Fruit fly (Drosophila melanogaster) whole organism, embryonic: ENCODE data around the gene CG11294.

Experiments
- Adf1 ChIP-seq: fragments of 200-800 bp; sonication (Bioruptor generic); IDR thresholded peaks from 2 replicates; pipeline ENCODE4 v1.3.6; 2022; ENCODE audit warnings: missing biosample characterization, missing genetic modification characterization
- Atf3 ChIP-seq: fragments of 200-800 bp; sonication (Bioruptor generic); optimal IDR thresholded peaks from 3 replicates; lab custom pipeline; 2016; ENCODE audit warnings: missing biosample characterization, missing genetic modification characterization
- C15 ChIP-seq: fragments of 200-800 bp; sonication (Bioruptor generic); IDR thresholded peaks from 3 replicates; pipeline ENCODE4 v1.3.6; 2022; ENCODE audit warnings: missing biosample characterization, missing genetic modification characterization
- CG11247 ChIP-seq: fragments of 200-800 bp; sonication (Bioruptor generic); IDR thresholded peaks from 2 replicates; pipeline ENCODE4 v1.3.6; 2022; ENCODE audit warnings: missing biosample characterization, missing genetic modification characterization
- CG11696 ChIP-seq: fragments of 200-800 bp; sonication (Bioruptor generic); IDR thresholded peaks from 2 replicates; pipeline ENCODE4 v1.3.6; 2022; ENCODE audit warnings: missing biosample characterization, missing genetic modification characterization
- CG12219 ChIP-seq: fragments of 200-800 bp; sonication (Bioruptor generic); optimal IDR thresholded peaks from 3 replicates; lab custom pipeline; 2018; ENCODE audit warnings: missing biosample characterization, mild to moderate bottlenecking, missing genetic modification characterization
- CG1233 ChIP-seq: fragments of 200-800 bp; sonication (Bioruptor generic); optimal IDR thresholded peaks from 4 replicates; lab custom pipeline; 2018; ENCODE audit warnings: missing biosample characterization, mild to moderate bottlenecking, missing genetic modification characterization
- CG12744 ChIP-seq: fragments of 200-800 bp; sonication (Bioruptor generic); optimal IDR thresholded peaks from 2 replicates; lab custom pipeline; 2016; ENCODE audit warnings: missing biosample characterization, missing genetic modification characterization
- CG12769 ChIP-seq: fragments of 200-800 bp; sonication (Bioruptor generic); optimal IDR thresholded peaks from 2 replicates; lab custom pipeline; 2019; ENCODE audit warnings: missing biosample characterization, mild to moderate bottlenecking, missing genetic modification characterization, moderate library complexity
- CG13296 ChIP-seq: fragments of 200-800 bp; sonication (Bioruptor generic); optimal IDR thresholded peaks from 3 replicates; lab custom pipeline; 2018; ENCODE audit warnings: missing biosample characterization, mild to moderate bottlenecking, missing genetic modification characterization
- CG15696 ChIP-seq: fragments of 200-800 bp; sonication (Bioruptor generic); optimal IDR thresholded peaks from 2 replicates; lab custom pipeline; 2019; ENCODE audit warnings: missing biosample characterization, mild to moderate bottlenecking, missing genetic modification characterization, moderate library complexity
- CG17186 ChIP-seq: fragments of 200-800 bp; sonication (Bioruptor generic); optimal IDR thresholded peaks from 3 replicates; lab custom pipeline; 2017; ENCODE audit warnings: missing biosample characterization, missing genetic modification reagents, missing genetic modification characterization
- CG17802 ChIP-seq: fragments of 200-800 bp; sonication (Bioruptor generic); optimal IDR thresholded peaks from 2 replicates; lab custom pipeline; 2018; ENCODE audit warnings: missing biosample characterization, mild to moderate bottlenecking, missing genetic modification characterization, moderate library complexity
- CG1792 ChIP-seq: fragments of 200-800 bp; sonication (Bioruptor generic); optimal IDR thresholded peaks from 2 replicates; lab custom pipeline; 2016; ENCODE audit warnings: missing biosample characterization, missing genetic modification characterization
- CG32767 ChIP-seq: fragments of 200-800 bp; sonication (Bioruptor generic); IDR thresholded peaks from 2 replicates; pipeline ENCODE4 v1.3.6; 2022; ENCODE audit warnings: missing biosample characterization, missing genetic modification characterization
- CG3726 ChIP-seq: fragments of 200-800 bp; sonication (Bioruptor generic); IDR thresholded peaks from 3 replicates; pipeline ENCODE4, ENCODE4 v1.3.6; 2022; ENCODE audit warnings: missing biosample characterization, missing genetic modification characterization
- CG4360 ChIP-seq: fragments of 200-800 bp; sonication (Bioruptor generic); IDR thresholded peaks from 2 replicates; pipeline ENCODE4 v1.3.6; 2022; ENCODE audit warnings: missing biosample characterization, missing genetic modification characterization
- CG43689 ChIP-seq: fragments of 200-800 bp; sonication (Bioruptor generic); IDR thresholded peaks from 2 replicates; pipeline ENCODE4 v1.3.6; 2022; ENCODE audit warnings: missing biosample characterization, missing genetic modification characterization
- CG4730 ChIP-seq: fragments of 200-800 bp; sonication (Bioruptor generic); IDR thresholded peaks from 2 replicates; pipeline ENCODE4 v1.3.6; 2022; ENCODE audit warnings: missing biosample characterization, missing genetic modification characterization
- CG6765 ChIP-seq: fragments of 200-800 bp; sonication (Bioruptor generic); optimal IDR thresholded peaks from 3 replicates; lab custom pipeline; 2017; ENCODE audit warnings: missing biosample characterization, mild to moderate bottlenecking, missing genetic modification characterization
- CG7372 ChIP-seq: fragments of 200-800 bp; sonication (Bioruptor generic); IDR thresholded peaks from 2 replicates; pipeline ENCODE4 v1.3.6; 2022; ENCODE audit warnings: missing biosample characterization, missing genetic modification characterization
- Camta ChIP-seq: fragments of 200-800 bp; sonication (Bioruptor generic); optimal IDR thresholded peaks from 2 replicates; lab custom pipeline; 2016; ENCODE audit warnings: missing biosample characterization, missing genetic modification characterization
- Dek ChIP-seq: fragments of 200-800 bp; sonication (Bioruptor generic); optimal IDR thresholded peaks from 3 replicates; lab custom pipeline; 2019; ENCODE audit warnings: missing biosample characterization, mild to moderate bottlenecking, missing genetic modification characterization, moderate library complexity
- E2f1 ChIP-seq: fragments of 200-800 bp; sonication (Bioruptor generic); IDR thresholded peaks from 2 replicates; pipeline ENCODE4 v1.3.6; 2022; ENCODE audit warnings: missing biosample characterization, missing genetic modification characterization
- ERR ChIP-seq: fragments of 200-800 bp; sonication (Bioruptor generic); optimal IDR thresholded peaks from 2 replicates; lab custom pipeline; 2016; ENCODE audit warnings: missing biosample characterization, missing genetic modification characterization
- Hand ChIP-seq: fragments of 200-800 bp; sonication (Bioruptor generic); optimal IDR thresholded peaks from 2 replicates; lab custom pipeline; 2017; ENCODE audit warnings: mild to moderate bottlenecking, missing biosample characterization, missing genetic modification reagents, missing genetic modification characterization
- Hmr ChIP-seq: fragments of 200-800 bp; sonication (Bioruptor generic); optimal IDR thresholded peaks from 3 replicates; lab custom pipeline; 2017; ENCODE audit warnings: mild to moderate bottlenecking, missing biosample characterization, missing genetic modification reagents, missing genetic modification characterization
- Oaz ChIP-seq: fragments of 200-800 bp; sonication (Bioruptor generic); IDR thresholded peaks from 2 replicates; pipeline ENCODE4 v1.3.6; 2022; ENCODE audit warnings: missing biosample characterization, missing genetic modification characterization
- Sox100B ChIP-seq: fragments of 200-800 bp; sonication (Bioruptor generic); optimal IDR thresholded peaks from 3 replicates; lab custom pipeline; 2018; ENCODE audit warnings: missing biosample characterization, mild to moderate bottlenecking, missing genetic modification characterization
- Tbp ChIP-seq: fragments of >200 bp; optimal IDR thresholded peaks from 2 replicates; lab custom pipeline; 2018; ENCODE audit warnings: missing biosample characterization, missing genetic modification characterization
- bab2 ChIP-seq: fragments of 200-800 bp; sonication (Bioruptor generic); optimal IDR thresholded peaks from 2 replicates; lab custom pipeline; 2016; ENCODE audit warnings: missing biosample characterization, missing genetic modification characterization
- cg ChIP-seq: fragments of 200-800 bp; sonication (Bioruptor generic); optimal IDR thresholded peaks from 3 replicates; lab custom pipeline; 2019; ENCODE audit warnings: missing biosample characterization, mild to moderate bottlenecking, missing genetic modification characterization, moderate library complexity
- crp ChIP-seq, 2 experiments: fragments of 200-800 bp; sonication (Bioruptor generic); optimal IDR thresholded peaks; 2 replicates in 1 of 2; 3 replicates in 1 of 2; lab custom pipeline; 2017; ENCODE audit warnings: missing biosample characterization in 2 of 2, missing genetic modification characterization in 2 of 2, mild to moderate bottlenecking in 1 of 2, moderate library complexity in 1 of 2
- dysf ChIP-seq: fragments of 200-800 bp; sonication (Bioruptor generic); IDR thresholded peaks from 3 replicates; pipeline ENCODE4 v1.3.6; 2022; ENCODE audit warnings: missing biosample characterization, missing genetic modification characterization
- gfzf ChIP-seq: fragments of 200-800 bp; sonication (Bioruptor generic); optimal IDR thresholded peaks from 2 replicates; lab custom pipeline; 2016; ENCODE audit warnings: missing biosample characterization, mild to moderate bottlenecking, missing genetic modification characterization, moderate library complexity
- h ChIP-seq: fragments of >200 bp; optimal IDR thresholded peaks from 2 replicates; lab custom pipeline; 2017
- ham ChIP-seq: fragments of 200-800 bp; sonication (Bioruptor generic); IDR thresholded peaks from 2 replicates; pipeline ENCODE4 v1.3.6; 2022; ENCODE audit warnings: missing biosample characterization, missing genetic modification characterization
- her ChIP-seq: fragments of 200-800 bp; sonication (Bioruptor generic); optimal IDR thresholded peaks from 2 replicates; lab custom pipeline; 2016; ENCODE audit warnings: missing biosample characterization, missing genetic modification characterization
- kah ChIP-seq: fragments of 200-800 bp; sonication (Bioruptor generic); optimal IDR thresholded peaks from 2 replicates; lab custom pipeline; 2018; ENCODE audit warnings: missing biosample characterization, mild to moderate bottlenecking, missing genetic modification characterization
- ken ChIP-seq: fragments of 200-800 bp; sonication (Bioruptor generic); IDR thresholded peaks from 3 replicates; pipeline ENCODE4 v1.3.6; 2022; ENCODE audit warnings: missing biosample characterization, missing genetic modification characterization
- otp ChIP-seq: fragments of 200-800 bp; sonication (Bioruptor generic); IDR thresholded peaks from 3 replicates; pipeline ENCODE4, ENCODE4 v1.3.6; 2022; ENCODE audit warnings: missing biosample characterization, missing genetic modification characterization
- pho ChIP-seq: fragments of 200-800 bp; sonication (Bioruptor generic); optimal IDR thresholded peaks from 2 replicates; lab custom pipeline; 2016; ENCODE audit warnings: missing biosample characterization, missing genetic modification characterization
- pita ChIP-seq: fragments of 200-800 bp; sonication (Bioruptor generic); optimal IDR thresholded peaks from 2 replicates; lab custom pipeline; 2017; ENCODE audit warnings: missing biosample characterization, mild to moderate bottlenecking, missing genetic modification characterization
- pnt ChIP-seq: fragments of 200-800 bp; sonication (Bioruptor generic); optimal IDR thresholded peaks from 3 replicates; lab custom pipeline; 2016; ENCODE audit warnings: missing biosample characterization, missing genetic modification characterization
- rib ChIP-seq: fragments of 200-800 bp; sonication (Bioruptor generic); IDR thresholded peaks from 2 replicates; pipeline ENCODE4 v1.3.6; 2022; ENCODE audit warnings: missing biosample characterization, missing genetic modification characterization
- ro ChIP-seq: fragments of 200-800 bp; sonication (Bioruptor generic); IDR thresholded peaks from 2 replicates; pipeline ENCODE4 v1.3.6; 2022; ENCODE audit warnings: missing biosample characterization, missing genetic modification characterization
- row ChIP-seq: fragments of 200-800 bp; sonication (Bioruptor generic); IDR thresholded peaks from 3 replicates; pipeline ENCODE4 v1.3.6; 2022; ENCODE audit warnings: missing biosample characterization, missing genetic modification characterization
- sim ChIP-seq: fragments of 200-800 bp; sonication (Bioruptor generic); IDR thresholded peaks from 2 replicates; pipeline ENCODE4 v1.3.6; 2022; ENCODE audit warnings: missing biosample characterization, missing genetic modification characterization
- sug ChIP-seq: fragments of 200-800 bp; optimal IDR thresholded peaks from 2 replicates; lab custom pipeline; 2019; ENCODE audit warnings: missing biosample characterization, mild to moderate bottlenecking, missing genetic modification characterization, moderate library complexity
- tna ChIP-seq: fragments of 200-800 bp; sonication (Bioruptor generic); IDR thresholded peaks from 2 replicates; pipeline ENCODE4 v1.3.6; 2022; ENCODE audit warnings: missing biosample characterization, missing genetic modification characterization; ENCODE audit not compliant: partially characterized antibody
- wor ChIP-seq: fragments of 200-800 bp; sonication (Bioruptor generic); IDR thresholded peaks from 2 replicates; pipeline ENCODE4 v1.3.6; 2022; ENCODE audit warnings: missing biosample characterization, missing genetic modification characterization

Gene CG11294

dm6 chrX:8681189-8681821, 12.1 kb downstream of the CG11294 start, which contains the start of gene CAH3 (continued):
- TF ChIP-seq ro = peak; percentile 58; the same call in 1 of the 2 replicates
- peak; percentile 94 for TF ChIP-seq pho (GFP tag; lab: Kevin White, UChicago)
- peak; percentile 88 for TF ChIP-seq CG17186
- peak; percentile 90 for TF ChIP-seq Hand (GFP tag; lab: Kevin White, UChicago)
- no peak for TF ChIP-seq tna (GFP tag; lab: Robert Waterston, UW)
- TF ChIP-seq E2f1 (GFP tag; lab: Robert Waterston, UW) = peak; percentile 90
- no peak for TF ChIP-seq pita (GFP tag; lab: Kevin White, UChicago)
- TF ChIP-seq CG1792 (GFP tag; lab: Kevin White, UChicago) = peak; percentile 92
- TF ChIP-seq row (GFP tag; lab: Robert Waterston, UW) = peak; percentile 97
- TF ChIP-seq CG11247 (GFP tag; lab: Robert Waterston, UW) = peak; percentile 85
- peak; percentile 76 for TF ChIP-seq gfzf
- TF ChIP-seq pnt (GFP tag; lab: Kevin White, UChicago) = peak; percentile 89
- no peak for TF ChIP-seq cg (GFP tag; lab: Kevin White, UChicago)
- peak; percentile 97 for TF ChIP-seq CG12769 (tag; lab: Kevin White, UChicago)
- peak; percentile 94 for TF ChIP-seq CG13296 (GFP tag; lab: Kevin White, UChicago)
- peak; percentile 94 for TF ChIP-seq Hmr (GFP tag; lab: Kevin White, UChicago)
- peak; percentile 86 for TF ChIP-seq Oaz
- TF ChIP-seq wor (GFP tag; lab: Robert Waterston, UW) = peak; percentile 82
- TF ChIP-seq bab2 (GFP tag; lab: Kevin White, UChicago) = peak; percentile 94
- peak; percentile 76 for TF ChIP-seq rib (GFP tag; lab: Robert Waterston, UW)
- TF ChIP-seq CG15696 (tag; lab: Kevin White, UChicago) = peak; percentile 94
- peak; percentile 80 for TF ChIP-seq CG43689 (GFP tag; lab: Robert Waterston, UW)
- TF ChIP-seq CG32767 (GFP tag; lab: Robert Waterston, UW) = peak; percentile 90
- peak; percentile 57; the same call in 1 of the 2 replicates for TF ChIP-seq CG4360 (GFP tag; lab: Robert Waterston, UW)
- peak; percentile 94 for TF ChIP-seq her (GFP tag; lab: Kevin White, UChicago)
- TF ChIP-seq CG11696 (GFP tag; lab: Robert Waterston, UW) = peak; percentile 71
- TF ChIP-seq CG6765 (GFP tag; lab: Kevin White, UChicago) = peak; percentile 90
- TF ChIP-seq CG12219 = peak; percentile 95
- TF ChIP-seq dysf = peak; percentile 94
- TF ChIP-seq CG12744 (GFP tag; lab: Kevin White, UChicago) = peak; percentile 75
- peak; percentile 86 for TF ChIP-seq otp
- TF ChIP-seq C15 = peak; percentile 81
- TF ChIP-seq CG7372 (GFP tag; lab: Robert Waterston, UW) = peak; percentile 94
- peak; percentile 93 for TF ChIP-seq sug (tag; lab: Kevin White, UChicago)
- peak; percentile 86 for TF ChIP-seq ERR (GFP tag; lab: Kevin White, UChicago)
- TF ChIP-seq Sox100B (GFP tag; lab: Kevin White, UChicago) = peak; percentile 92
- peak; percentile 55 for TF ChIP-seq Adf1 (GFP tag; lab: Robert Waterston, UW)
- peak; percentile 92 for TF ChIP-seq CG1233 (GFP tag; lab: Kevin White, UChicago)
- peak; percentile 78 for TF ChIP-seq sim (GFP tag; lab: Robert Waterston, UW)
- TF ChIP-seq Camta (GFP tag; lab: Kevin White, UChicago) = peak; percentile 90
- peak; percentile 92 for TF ChIP-seq Dek (tag; lab: Kevin White, UChicago)
- peak; percentile 87; the same call in 2 of the 3 replicates for TF ChIP-seq CG3726
- peak; percentile 91 for TF ChIP-seq Atf3 (GFP tag; lab: Kevin White, UChicago)
- TF ChIP-seq ken (GFP tag; lab: Robert Waterston, UW) = peak; percentile 91
- TF ChIP-seq h = no peak
- TF ChIP-seq kah (GFP tag; lab: Kevin White, UChicago) = peak; percentile 83
- TF ChIP-seq Tbp (GFP tag; lab: Kevin White, UChicago) = no peak
- TF ChIP-seq CG17802 (tag; lab: Kevin White, UChicago) = peak; percentile 83
- peak; percentile 47 for TF ChIP-seq ham (GFP tag; lab: Robert Waterston, UW)
- TF ChIP-seq CG4730 = peak; percentile 78
- TF ChIP-seq crp (GFP tag; optimal IDR thresholded peaks at IDR 0.05; lab: Kevin White, UChicago) = peak in 1 of 2 experiments; percentile 58
